Fruit fly (Drosophila melanogaster) whole organism, adult: Measurements from ENCODE around the gene GstD5.
A peak's percentile ranks its signal among the peaks of the same experiment; 100 is the strongest.

Source experiments
- CG11617 ChIP-seq: fragments of 200-800 bp; sonication (Bioruptor generic); optimal IDR thresholded peaks from 2 replicates; lab custom pipeline; 2017; ENCODE audit warnings: mild to moderate bottlenecking, missing biosample characterization, missing genetic modification reagents, missing genetic modification characterization
- CG12768 ChIP-seq: fragments of 200-800 bp; sonication (Bioruptor generic); optimal IDR thresholded peaks from 2 replicates; lab custom pipeline; 2017; ENCODE audit warnings: missing biosample characterization, missing genetic modification characterization, mild to moderate bottlenecking, moderate library complexity, missing genetic modification reagents
- CG14711 ChIP-seq: fragments of 200-800 bp; sonication (Bioruptor generic); optimal IDR thresholded peaks from 2 replicates; lab custom pipeline; 2018; ENCODE audit warnings: missing biosample characterization, mild to moderate bottlenecking, missing genetic modification characterization, moderate library complexity
- CG1620 ChIP-seq: fragments of 200-800 bp; sonication (Bioruptor generic); optimal IDR thresholded peaks from 2 replicates; lab custom pipeline; 2016; ENCODE audit warnings: missing biosample characterization, missing genetic modification characterization
- CG33017 ChIP-seq: fragments of 200-800 bp; sonication (Bioruptor generic); optimal IDR thresholded peaks from 2 replicates; lab custom pipeline; 2018; ENCODE audit warnings: missing biosample characterization, mild to moderate bottlenecking, missing genetic modification characterization, moderate library complexity
- CG5204 ChIP-seq: fragments of 200-800 bp; sonication (Bioruptor generic); optimal IDR thresholded peaks from 2 replicates; lab custom pipeline; 2016; ENCODE audit warnings: missing biosample characterization, missing genetic modification characterization
- CG7045 ChIP-seq: fragments of 200-800 bp; sonication (Bioruptor generic); optimal IDR thresholded peaks from 2 replicates; lab custom pipeline; 2017; ENCODE audit warnings: missing biosample characterization, mild to moderate bottlenecking, missing genetic modification characterization
- CG7101 ChIP-seq: fragments of 200-800 bp; sonication (Bioruptor generic); optimal IDR thresholded peaks from 2 replicates; lab custom pipeline; 2018; ENCODE audit warnings: missing biosample characterization, mild to moderate bottlenecking, missing genetic modification characterization, moderate library complexity
- Clk ChIP-seq: fragments of 200-800 bp; sonication (Bioruptor generic); optimal IDR thresholded peaks from 2 replicates; lab custom pipeline; 2017; ENCODE audit warnings: missing biosample characterization, missing genetic modification characterization
- Crg-1 ChIP-seq: fragments of 200-800 bp; sonication (Bioruptor generic); optimal IDR thresholded peaks from 2 replicates; lab custom pipeline; 2016; ENCODE audit warnings: missing biosample characterization, missing genetic modification characterization
- Hr96 ChIP-seq: fragments of 200-800 bp; sonication (Bioruptor generic); optimal IDR thresholded peaks from 2 replicates; lab custom pipeline; 2016; ENCODE audit warnings: missing biosample characterization, missing genetic modification characterization
- Mnt ChIP-seq: fragments of 200-800 bp; sonication (Bioruptor generic); optimal IDR thresholded peaks from 2 replicates; lab custom pipeline; 2016; ENCODE audit warnings: missing biosample characterization, mild to moderate bottlenecking, missing genetic modification characterization
- bab1 ChIP-seq: fragments of 200-800 bp; sonication (Bioruptor generic); optimal IDR thresholded peaks from 3 replicates; lab custom pipeline; 2019; ENCODE audit warnings: missing biosample characterization, mild to moderate bottlenecking, missing genetic modification characterization, moderate library complexity
- cic ChIP-seq: fragments of 200-800 bp; sonication (Bioruptor generic); optimal IDR thresholded peaks from 2 replicates; lab custom pipeline; 2017; ENCODE audit warnings: missing biosample characterization, mild to moderate bottlenecking, missing genetic modification characterization, moderate library complexity
- cnc ChIP-seq, 2 experiments: fragments of >200 bp; optimal IDR thresholded peaks; 2 replicates each; lab custom pipeline; 2017
- kay ChIP-seq: fragments of 200-800 bp; sonication (Bioruptor generic); peaks from one replicate; lab custom pipeline; 2016; ENCODE audit warnings: missing biosample characterization, missing genetic modification characterization, borderline replicate concordance
- ovo ChIP-seq: fragments of 200-800 bp; sonication (Bioruptor generic); optimal IDR thresholded peaks from 2 replicates; lab custom pipeline; 2016; ENCODE audit warnings: missing biosample characterization, missing genetic modification characterization
- pad ChIP-seq: fragments of 200-800 bp; sonication (Bioruptor generic); optimal IDR thresholded peaks from 3 replicates; lab custom pipeline; 2017; ENCODE audit warnings: missing biosample characterization, missing genetic modification characterization, mild to moderate bottlenecking, moderate library complexity, missing genetic modification reagents
- tj ChIP-seq: fragments of 200-800 bp; sonication (Bioruptor generic); optimal IDR thresholded peaks from 3 replicates; lab custom pipeline; 2017; ENCODE audit warnings: missing biosample characterization, mild to moderate bottlenecking, missing genetic modification characterization, moderate library complexity
- toe ChIP-seq: fragments of 200-800 bp; sonication (Bioruptor generic); optimal IDR thresholded peaks from 2 replicates; lab custom pipeline; 2016; ENCODE audit warnings: missing biosample characterization, missing genetic modification characterization

Gene GstD5

dm6 chr3R:12422379-12422975 is 46.9 kb downstream of the GstD5 start, which contains the start of the genes Scgbeta and CG17202:
Scgbeta (minus strand) TSS chr3R:12422429.
CG17202 (plus strand) TSS chr3R:12422768.
- TF ChIP-seq bab1 (GFP tag; lab: Kevin White, UChicago) (peak; percentile 10), CG5204 (no peak), toe (GFP tag; lab: Kevin White, UChicago) (no peak), CG12768 (GFP tag; lab: Kevin White, UChicago) (peak; percentile 35), CG11617 (peak; percentile 13), CG7101 (tag; lab: Kevin White, UChicago) (peak; percentile 18), Clk (GFP tag; lab: Kevin White, UChicago) (no peak), Mnt (GFP tag; lab: Kevin White, UChicago) (no peak), cic (peak; percentile 22), Crg-1 (GFP tag; lab: Kevin White, UChicago) (no peak), CG1620 (GFP tag; lab: Kevin White, UChicago) (no peak), cnc (optimal IDR thresholded peaks at IDR 0.05; lab: Kevin White, UChicago) (no peak), CG14711 (tag; lab: Kevin White, UChicago) (no peak), kay (GFP tag; lab: Kevin White, UChicago) (no peak)

- TF ChIP-seq toe (GFP tag; lab: Kevin White, UChicago) = no peak
- TF ChIP-seq Clk (GFP tag; lab: Kevin White, UChicago) = no peak
- no peak for TF ChIP-seq cnc (optimal IDR thresholded peaks at IDR 0.05; lab: Kevin White, UChicago)
- no peak for TF ChIP-seq CG12768 (GFP tag; lab: Kevin White, UChicago)
- no peak for TF ChIP-seq CG11617
- TF ChIP-seq CG5204 = no peak
- no peak for TF ChIP-seq CG1620 (GFP tag; lab: Kevin White, UChicago)
Measured at dm6 chr3R:12423997-12424396, 48.5 kb downstream of the GstD5 start.

DNA sequence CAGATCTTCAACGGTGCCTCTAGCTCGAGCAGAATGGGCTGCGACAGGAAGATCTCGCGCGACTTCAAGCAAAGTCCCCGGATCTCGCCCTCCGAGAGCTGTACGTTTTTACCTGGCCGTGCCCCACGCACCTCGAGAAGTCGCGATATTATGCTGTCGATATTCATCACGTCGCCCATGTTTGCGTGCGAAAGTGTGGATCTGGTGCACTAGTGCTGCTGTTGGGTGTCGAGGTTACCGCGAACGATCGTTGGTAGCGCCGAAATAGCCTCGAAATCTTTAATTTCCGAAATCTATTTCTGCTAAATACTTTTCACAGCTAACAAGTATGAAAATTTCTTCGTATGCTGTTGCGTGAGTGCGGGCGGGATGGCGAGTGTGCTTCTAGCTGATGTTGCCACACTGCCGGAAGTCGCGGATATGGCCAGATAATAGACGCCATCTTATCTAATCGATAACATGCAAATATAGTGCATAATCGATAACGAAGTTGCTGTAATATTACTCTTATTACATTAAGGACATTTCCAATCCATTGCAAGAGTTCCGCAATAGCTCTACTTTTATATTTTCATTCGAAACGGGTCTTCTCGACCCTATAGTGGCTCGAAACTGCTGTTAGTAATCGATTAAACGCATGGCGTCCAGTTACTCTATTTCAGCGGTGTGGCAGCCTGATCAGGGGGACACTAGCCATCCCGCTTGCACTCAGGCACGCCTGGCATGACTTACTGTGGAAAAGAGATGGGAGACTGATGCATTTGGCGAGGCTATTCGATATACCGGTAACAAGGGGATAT is 50.2 kb downstream of the GstD5 start, which contains the start of gene Pp1-87B:
Gene Pp1-87B, minus strand, starts transcription at position 408 of the 800 bp plus-strand sequence.
- TF ChIP-seq toe (GFP tag; lab: Kevin White, UChicago) (no peak), tj (GFP tag; lab: Kevin White, UChicago) (peak; percentile 27), CG14711 (tag; lab: Kevin White, UChicago) (no peak), cnc (optimal IDR thresholded peaks at IDR 0.05; lab: Kevin White, UChicago) (no peak), bab1 (GFP tag; lab: Kevin White, UChicago) (peak; percentile 4), Crg-1 (GFP tag; lab: Kevin White, UChicago) (peak; percentile 4), kay (GFP tag; lab: Kevin White, UChicago) (no peak), CG7045 (GFP tag; lab: Kevin White, UChicago) (peak; percentile 51), Hr96 (GFP tag; lab: Kevin White, UChicago) (no peak), CG5204 (no peak), CG12768 (GFP tag; lab: Kevin White, UChicago) (no peak), CG33017 (tag; lab: Kevin White, UChicago) (no peak), CG7101 (tag; lab: Kevin White, UChicago) (peak; percentile 24), CG1620 (GFP tag; lab: Kevin White, UChicago) (peak; percentile 40), Mnt (GFP tag; lab: Kevin White, UChicago) (peak; percentile 25), cic (no peak), CG11617 (peak; percentile 33), ovo (GFP tag; lab: Kevin White, UChicago) (no peak), pad (GFP tag; lab: Kevin White, UChicago) (peak; percentile 58), Clk (GFP tag; lab: Kevin White, UChicago) (peak; percentile 22)
